Fruit fly (Drosophila melanogaster) whole organism, embryonic: ENCODE data around the gene mRpS2.

Source experiments
- Abd-B ChIP-seq: fragments of 200-800 bp; sonication (Bioruptor generic); optimal IDR thresholded peaks from 2 replicates; lab custom pipeline; 2018; ENCODE audit warnings: missing biosample characterization, mild to moderate bottlenecking, missing genetic modification characterization, moderate library complexity
- Asciz ChIP-seq: fragments of 200-800 bp; sonication (Bioruptor generic); optimal IDR thresholded peaks from 2 replicates; lab custom pipeline; 2017; ENCODE audit warnings: missing biosample characterization, mild to moderate bottlenecking, missing genetic modification characterization, missing genetic modification reagents
- B-H2 ChIP-seq: fragments of 200-800 bp; sonication (Bioruptor generic); optimal IDR thresholded peaks from 2 replicates; lab custom pipeline; 2018; ENCODE audit warnings: missing biosample characterization, mild to moderate bottlenecking, missing genetic modification characterization
- Bgb ChIP-seq: fragments of 200-800 bp; sonication (Bioruptor generic); IDR thresholded peaks from 2 replicates; pipeline ENCODE4 v1.3.6; 2022; ENCODE audit warnings: missing biosample characterization, missing genetic modification characterization; ENCODE audit not compliant: partially characterized antibody
- CG10979 ChIP-seq: fragments of 200-800 bp; sonication (Bioruptor generic); optimal IDR thresholded peaks from 2 replicates; lab custom pipeline; 2018; ENCODE audit warnings: missing biosample characterization, mild to moderate bottlenecking, missing genetic modification characterization, moderate library complexity
- CG11456 ChIP-seq: fragments of 200-800 bp; sonication (Bioruptor generic); IDR thresholded peaks from 3 replicates; pipeline ENCODE4 v1.3.6; 2022; ENCODE audit warnings: missing biosample characterization, missing genetic modification characterization
- CG11504 ChIP-seq: fragments of 200-800 bp; sonication (Bioruptor generic); optimal IDR thresholded peaks from 3 replicates; lab custom pipeline; 2019; ENCODE audit warnings: missing biosample characterization, mild to moderate bottlenecking, missing genetic modification characterization, moderate library complexity
- CG12104 ChIP-seq: fragments of 200-800 bp; sonication (Bioruptor generic); optimal IDR thresholded peaks from 3 replicates; lab custom pipeline; 2016; ENCODE audit warnings: missing biosample characterization, missing genetic modification characterization
- CG12236 ChIP-seq: fragments of 200-800 bp; sonication (Bioruptor generic); optimal IDR thresholded peaks from 2 replicates; lab custom pipeline; 2016; ENCODE audit warnings: missing biosample characterization, missing genetic modification characterization
- CG14860 ChIP-seq: fragments of 200-800 bp; sonication (Bioruptor generic); IDR thresholded peaks from 3 replicates; pipeline ENCODE4 v1.3.6; 2022; ENCODE audit warnings: missing biosample characterization, missing genetic modification characterization; ENCODE audit not compliant: partially characterized antibody
- CG1603 ChIP-seq: fragments of 200-800 bp; sonication (Bioruptor generic); optimal IDR thresholded peaks from 2 replicates; lab custom pipeline; 2019; ENCODE audit warnings: missing biosample characterization, mild to moderate bottlenecking, missing genetic modification characterization, moderate library complexity
- CG1792 ChIP-seq: fragments of 200-800 bp; sonication (Bioruptor generic); optimal IDR thresholded peaks from 2 replicates; lab custom pipeline; 2016; ENCODE audit warnings: missing biosample characterization, missing genetic modification characterization
- CG2116 ChIP-seq: fragments of 200-800 bp; sonication (Bioruptor generic); optimal IDR thresholded peaks from 3 replicates; lab custom pipeline; 2018; ENCODE audit warnings: missing biosample characterization, mild to moderate bottlenecking, missing genetic modification characterization
- CG2120 ChIP-seq: fragments of 200-800 bp; sonication (Bioruptor generic); optimal IDR thresholded peaks from 3 replicates; lab custom pipeline; 2016; ENCODE audit warnings: missing biosample characterization, missing genetic modification characterization
- CG31365 ChIP-seq: fragments of 200-800 bp; sonication (Bioruptor generic); optimal IDR thresholded peaks from 2 replicates; lab custom pipeline; 2018; ENCODE audit warnings: missing biosample characterization, mild to moderate bottlenecking, missing genetic modification characterization
- CG3163 ChIP-seq: fragments of 200-800 bp; sonication (Bioruptor generic); optimal IDR thresholded peaks from 3 replicates; lab custom pipeline; 2016; ENCODE audit warnings: missing biosample characterization, missing genetic modification characterization
- CG32767 ChIP-seq: fragments of 200-800 bp; sonication (Bioruptor generic); IDR thresholded peaks from 2 replicates; pipeline ENCODE4 v1.3.6; 2022; ENCODE audit warnings: missing biosample characterization, missing genetic modification characterization
- CG34224 ChIP-seq: fragments of 200-800 bp; sonication (Bioruptor generic); IDR thresholded peaks from 3 replicates; pipeline ENCODE4 v1.3.6; 2022; ENCODE audit warnings: missing biosample characterization, missing genetic modification characterization; ENCODE audit not compliant: partially characterized antibody
- CG34422 ChIP-seq: fragments of 200-800 bp; sonication (Bioruptor generic); IDR thresholded peaks from 3 replicates; pipeline ENCODE4 v1.3.6; 2022; ENCODE audit warnings: missing biosample characterization, missing genetic modification characterization
- CG4820 ChIP-seq: fragments of 200-800 bp; sonication (Bioruptor generic); optimal IDR thresholded peaks from 3 replicates; lab custom pipeline; 2016; ENCODE audit warnings: missing biosample characterization, missing genetic modification characterization
- CG5245 ChIP-seq: fragments of 200-800 bp; sonication (Bioruptor generic); optimal IDR thresholded peaks from 3 replicates; lab custom pipeline; 2016; ENCODE audit warnings: missing biosample characterization, missing genetic modification characterization
- CG6272 ChIP-seq: fragments of 200-800 bp; sonication (Bioruptor generic); IDR thresholded peaks from 2 replicates; pipeline ENCODE4 v1.3.6; 2022; ENCODE audit warnings: missing biosample characterization, missing genetic modification characterization
- CG6791 ChIP-seq: fragments of 200-800 bp; sonication (Bioruptor generic); IDR thresholded peaks from 3 replicates; pipeline ENCODE4 v1.3.6; 2022; ENCODE audit warnings: missing biosample characterization, missing genetic modification characterization; ENCODE audit not compliant: partially characterized antibody
- CG6813 ChIP-seq: fragments of 200-800 bp; sonication (Bioruptor generic); optimal IDR thresholded peaks from 2 replicates; lab custom pipeline; 2017; ENCODE audit warnings: missing biosample characterization, missing genetic modification characterization, mild to moderate bottlenecking, moderate library complexity, missing genetic modification reagents
- CG7839 ChIP-seq: fragments of 200-800 bp; sonication (Bioruptor generic); optimal IDR thresholded peaks from 3 replicates; lab custom pipeline; 2018; ENCODE audit warnings: missing biosample characterization, mild to moderate bottlenecking, missing genetic modification characterization, moderate library complexity
- CG8290 ChIP-seq, 3 experiments: fragments of 200-800 bp; sonication (Bioruptor generic); optimal IDR thresholded peaks; 2 replicates each; lab custom pipeline; 2016 to 2019; ENCODE audit warnings: missing biosample characterization in 3 of 3, missing genetic modification characterization in 3 of 3, mild to moderate bottlenecking in 2 of 3, moderate library complexity in 1 of 3
- CkIIα-i1 ChIP-seq: fragments of 200-800 bp; sonication (Bioruptor generic); IDR thresholded peaks from 2 replicates; pipeline ENCODE4 v1.3.6; 2022; ENCODE audit warnings: missing biosample characterization, missing genetic modification characterization
- Hr39 ChIP-seq: fragments of >200 bp; optimal IDR thresholded peaks from 2 replicates; lab custom pipeline; 2017
- Kr ChIP-seq: fragments of 200-800 bp; sonication (Bioruptor generic); optimal IDR thresholded peaks from 2 replicates; lab custom pipeline; 2017; ENCODE audit warnings: missing biosample characterization, mild to moderate bottlenecking, missing genetic modification characterization
- Ptx1 ChIP-seq: fragments of 200-800 bp; sonication (Bioruptor generic); IDR thresholded peaks from 2 replicates; pipeline ENCODE4 v1.3.6; 2022; ENCODE audit warnings: missing biosample characterization, missing genetic modification characterization
- Sry-δ ChIP-seq: fragments of 200-800 bp; sonication (Bioruptor generic); optimal IDR thresholded peaks from 2 replicates; lab custom pipeline; 2016; ENCODE audit warnings: missing biosample characterization, missing genetic modification characterization
- Xbp1 ChIP-seq: fragments of 200-800 bp; sonication (Bioruptor generic); optimal IDR thresholded peaks from 3 replicates; lab custom pipeline; 2016; ENCODE audit warnings: missing biosample characterization, mild to moderate bottlenecking, missing genetic modification characterization
- al ChIP-seq: fragments of 200-800 bp; sonication (Bioruptor generic); IDR thresholded peaks from 2 replicates; pipeline ENCODE4 v1.3.6; 2022; ENCODE audit warnings: missing biosample characterization, missing genetic modification characterization
- cad ChIP-seq: fragments of >200 bp; optimal IDR thresholded peaks from 2 replicates; lab custom pipeline; 2017; ENCODE audit warnings: missing biosample characterization, missing genetic modification characterization
- caup ChIP-seq: fragments of 200-800 bp; sonication (Bioruptor generic); optimal IDR thresholded peaks from 3 replicates; lab custom pipeline; 2017; ENCODE audit warnings: missing biosample characterization, mild to moderate bottlenecking, missing genetic modification characterization, moderate library complexity; ENCODE audit not compliant: severe bottlenecking
- chinmo ChIP-seq: fragments of 200-800 bp; sonication (Bioruptor generic); IDR thresholded peaks from 4 replicates; pipeline ENCODE4 v1.3.6; 2022; ENCODE audit warnings: missing biosample characterization, missing genetic modification characterization; ENCODE audit not compliant: partially characterized antibody
- dmrt99B ChIP-seq: fragments of 200-800 bp; sonication (Bioruptor generic); optimal IDR thresholded peaks from 2 replicates; lab custom pipeline; 2018; ENCODE audit warnings: missing biosample characterization, mild to moderate bottlenecking, missing genetic modification characterization, moderate library complexity
- emc ChIP-seq: fragments of 200-800 bp; sonication (Bioruptor generic); optimal IDR thresholded peaks from 2 replicates; lab custom pipeline; 2016; ENCODE audit warnings: missing biosample characterization, missing genetic modification characterization
- fd3F ChIP-seq: fragments of 200-800 bp; sonication (Bioruptor generic); optimal IDR thresholded peaks from 2 replicates; lab custom pipeline; 2018; ENCODE audit warnings: missing biosample characterization, mild to moderate bottlenecking, missing genetic modification characterization, moderate library complexity
- fd96Cb ChIP-seq: fragments of 200-800 bp; sonication (Bioruptor generic); optimal IDR thresholded peaks from 2 replicates; lab custom pipeline; 2018; ENCODE audit warnings: missing biosample characterization, mild to moderate bottlenecking, missing genetic modification characterization, moderate library complexity
- gce ChIP-seq: fragments of 200-800 bp; sonication (Bioruptor generic); IDR thresholded peaks from 3 replicates; pipeline ENCODE4 v1.3.6; 2022; ENCODE audit warnings: missing biosample characterization, missing genetic modification characterization
- kah ChIP-seq: fragments of 200-800 bp; sonication (Bioruptor generic); optimal IDR thresholded peaks from 2 replicates; lab custom pipeline; 2018; ENCODE audit warnings: missing biosample characterization, mild to moderate bottlenecking, missing genetic modification characterization
- kay ChIP-seq: fragments of 200-800 bp; sonication (Bioruptor generic); optimal IDR thresholded peaks from 2 replicates; lab custom pipeline; 2016; ENCODE audit warnings: missing biosample characterization, missing genetic modification characterization
- ken ChIP-seq: fragments of 200-800 bp; sonication (Bioruptor generic); IDR thresholded peaks from 3 replicates; pipeline ENCODE4 v1.3.6; 2022; ENCODE audit warnings: missing biosample characterization, missing genetic modification characterization
- lov ChIP-seq, 2 experiments: fragments of 200-800 bp in 1 of 2; fragments of >200 bp in 1 of 2; sonication (Bioruptor generic) in 1 of 2; IDR thresholded peaks in 1 of 2; optimal IDR thresholded peaks in 1 of 2; 2 replicates in 1 of 2; 3 replicates in 1 of 2; pipeline versions ENCODE4 v1.3.6 to Lab custom; 2017 to 2022; ENCODE audit warnings: missing biosample characterization in 1 of 2, missing genetic modification characterization in 1 of 2
- nerfin-2 ChIP-seq: fragments of 200-800 bp; sonication (Bioruptor generic); IDR thresholded peaks from 2 replicates; pipeline ENCODE4 v1.3.6; 2022; ENCODE audit warnings: missing biosample characterization, missing genetic modification characterization; ENCODE audit not compliant: partially characterized antibody
- seq ChIP-seq: fragments of 200-800 bp; sonication (Bioruptor generic); IDR thresholded peaks from 2 replicates; pipeline ENCODE4 v1.3.6; 2022; ENCODE audit warnings: missing biosample characterization, missing genetic modification characterization
- sr ChIP-seq: fragments of 200-800 bp; sonication (Bioruptor generic); IDR thresholded peaks from 3 replicates; pipeline ENCODE4 v1.3.6; 2022; ENCODE audit warnings: missing biosample characterization, missing genetic modification characterization
- sug ChIP-seq: fragments of 200-800 bp; optimal IDR thresholded peaks from 2 replicates; lab custom pipeline; 2019; ENCODE audit warnings: missing biosample characterization, mild to moderate bottlenecking, missing genetic modification characterization, moderate library complexity

mRpS2 gene

dm6 chr2L:4811491-4812058 lies 38.6 kb downstream of the mRpS2 start (continued):
- no peak for TF ChIP-seq Ptx1
- TF ChIP-seq CG2116 (GFP tag; lab: Kevin White, UChicago): no peak
- TF ChIP-seq CG3163 (GFP tag; lab: Kevin White, UChicago): no peak
- no peak for TF ChIP-seq Asciz (GFP tag; lab: Kevin White, UChicago)
- no peak for TF ChIP-seq fd96Cb (tag; lab: Kevin White, UChicago)
- TF ChIP-seq nerfin-2: peak; percentile 61
- peak; percentile 69 for TF ChIP-seq sug (tag; lab: Kevin White, UChicago)
- TF ChIP-seq gce (GFP tag; lab: Robert Waterston, UW): no peak; the same call in 2 of the 3 replicates
- no peak for TF ChIP-seq CG2120 (GFP tag; lab: Kevin White, UChicago)
- no peak for TF ChIP-seq CkIIα-i1 (GFP tag; lab: Robert Waterston, UW)
- TF ChIP-seq cad (GFP tag; lab: Kevin White, UChicago): no peak
- TF ChIP-seq CG34422: peak; percentile 46; the same call in 1 of the 3 replicates
- no peak for TF ChIP-seq CG6272
- TF ChIP-seq CG11456 (GFP tag; lab: Robert Waterston, UW): no peak
- TF ChIP-seq CG12104 (GFP tag; lab: Kevin White, UChicago): no peak
- TF ChIP-seq CG12236 (GFP tag; lab: Kevin White, UChicago): no peak
- TF ChIP-seq emc (GFP tag; lab: Kevin White, UChicago): no peak
- TF ChIP-seq CG10979 (tag; lab: Kevin White, UChicago): no peak
- TF ChIP-seq Abd-B (GFP tag; lab: Kevin White, UChicago): no peak
- TF ChIP-seq Hr39 (lab: Kevin White, UChicago): no peak
- TF ChIP-seq seq (GFP tag; lab: Robert Waterston, UW): no peak
- peak; percentile 5 for TF ChIP-seq B-H2 (GFP tag; lab: Kevin White, UChicago)
- TF ChIP-seq caup (GFP tag; lab: Kevin White, UChicago): no peak
- peak; percentile 44 for TF ChIP-seq CG31365
- no peak for TF ChIP-seq Sry-δ
- TF ChIP-seq CG11504 (tag; lab: Kevin White, UChicago): no peak
- TF ChIP-seq CG5245 (GFP tag; lab: Kevin White, UChicago): no peak
- TF ChIP-seq CG7839 (tag; lab: Kevin White, UChicago): no peak
- TF ChIP-seq kah (GFP tag; lab: Kevin White, UChicago): peak; percentile 80
- no peak for TF ChIP-seq dmrt99B (tag; lab: Kevin White, UChicago)
- TF ChIP-seq CG34224 (GFP tag; lab: Robert Waterston, UW): peak; percentile 80
- no peak for TF ChIP-seq CG8290 (GFP tag; optimal IDR thresholded peaks at IDR 0.05; lab: Kevin White, UChicago)
- peak in 1 of 2 experiments; percentile 77 for TF ChIP-seq CG8290 (tag; optimal IDR thresholded peaks at IDR 0.05; lab: Kevin White, UChicago)
- TF ChIP-seq ken: no peak
- TF ChIP-seq CG6813: no peak
- peak; percentile 76 for TF ChIP-seq Bgb
- no peak for TF ChIP-seq fd3F (GFP tag; lab: Kevin White, UChicago)
- peak; percentile 2 for TF ChIP-seq CG1603 (tag; lab: Kevin White, UChicago)
- no peak for TF ChIP-seq Kr (GFP tag; lab: Kevin White, UChicago)
- TF ChIP-seq al: no peak
- no peak for TF ChIP-seq sr (GFP tag; lab: Robert Waterston, UW)
- no peak for TF ChIP-seq lov (optimal IDR thresholded peaks at IDR 0.05; lab: Kevin White, UChicago)
- 0 out of 3 replicates have a peak, but pooled peaks have one; percentile 58 for TF ChIP-seq lov (GFP tag; IDR thresholded peaks at IDR 0.05; lab: Robert Waterston, UW)
- TF ChIP-seq CG6791: peak; percentile 84
- peak; percentile 86 for TF ChIP-seq CG32767
- no peak for TF ChIP-seq kay (GFP tag; lab: Kevin White, UChicago)
- no peak for TF ChIP-seq Xbp1 (GFP tag; lab: Kevin White, UChicago)
- peak; percentile 100 for TF ChIP-seq chinmo (GFP tag; lab: Robert Waterston, UW)
- no peak for TF ChIP-seq CG1792 (GFP tag; lab: Kevin White, UChicago)
- TF ChIP-seq CG4820 (GFP tag; lab: Kevin White, UChicago): no peak
- TF ChIP-seq CG14860: peak; percentile 51; the same call in 1 of the 3 replicates
